Fruit fly (Drosophila melanogaster) whole organism, embryonic: ENCODE data around the gene dbe.

Experiments
- CG11093 ChIP-seq: fragments of 200-800 bp; sonication (Bioruptor generic); IDR thresholded peaks from 3 replicates; pipeline ENCODE4 v1.3.6; 2022; ENCODE audit warnings: missing biosample characterization, missing genetic modification characterization
- CG11247 ChIP-seq: fragments of 200-800 bp; sonication (Bioruptor generic); IDR thresholded peaks from 2 replicates; pipeline ENCODE4 v1.3.6; 2022; ENCODE audit warnings: missing biosample characterization, missing genetic modification characterization
- CG1233 ChIP-seq: fragments of 200-800 bp; sonication (Bioruptor generic); optimal IDR thresholded peaks from 4 replicates; lab custom pipeline; 2018; ENCODE audit warnings: missing biosample characterization, mild to moderate bottlenecking, missing genetic modification characterization
- CG13296 ChIP-seq: fragments of 200-800 bp; sonication (Bioruptor generic); optimal IDR thresholded peaks from 3 replicates; lab custom pipeline; 2018; ENCODE audit warnings: missing biosample characterization, mild to moderate bottlenecking, missing genetic modification characterization
- CG14860 ChIP-seq: fragments of 200-800 bp; sonication (Bioruptor generic); IDR thresholded peaks from 3 replicates; pipeline ENCODE4 v1.3.6; 2022; ENCODE audit warnings: missing biosample characterization, missing genetic modification characterization; ENCODE audit not compliant: partially characterized antibody
- CG1529 ChIP-seq: fragments of 200-800 bp; sonication (Bioruptor generic); optimal IDR thresholded peaks from 3 replicates; lab custom pipeline; 2018; ENCODE audit warnings: missing biosample characterization, missing genetic modification characterization
- CG16863 ChIP-seq: fragments of 200-800 bp; sonication (Bioruptor generic); optimal IDR thresholded peaks from 3 replicates; lab custom pipeline; 2016; ENCODE audit warnings: missing biosample characterization, missing genetic modification characterization
- CG18476 ChIP-seq: fragments of 200-800 bp; sonication (Bioruptor generic); optimal IDR thresholded peaks from 2 replicates; lab custom pipeline; 2016; ENCODE audit warnings: missing biosample characterization, mild to moderate bottlenecking, missing genetic modification characterization
- CG2116 ChIP-seq: fragments of 200-800 bp; sonication (Bioruptor generic); optimal IDR thresholded peaks from 3 replicates; lab custom pipeline; 2018; ENCODE audit warnings: missing biosample characterization, mild to moderate bottlenecking, missing genetic modification characterization
- CG2875 ChIP-seq: fragments of 200-800 bp; sonication (Bioruptor generic); optimal IDR thresholded peaks from 2 replicates; lab custom pipeline; 2017; ENCODE audit warnings: missing biosample characterization, mild to moderate bottlenecking, missing genetic modification characterization, missing genetic modification reagents
- CG3281 ChIP-seq: fragments of 200-800 bp; sonication (Bioruptor generic); optimal IDR thresholded peaks from 3 replicates; lab custom pipeline; 2017; ENCODE audit warnings: missing biosample characterization, mild to moderate bottlenecking, missing genetic modification characterization
- CG33557 ChIP-seq: fragments of 200-800 bp; sonication (Bioruptor generic); optimal IDR thresholded peaks from 2 replicates; lab custom pipeline; 2019; ENCODE audit warnings: missing biosample characterization, mild to moderate bottlenecking, missing genetic modification characterization, moderate library complexity
- CG34376 ChIP-seq: fragments of 200-800 bp; sonication (Bioruptor generic); optimal IDR thresholded peaks from 2 replicates; lab custom pipeline; 2018; ENCODE audit warnings: missing biosample characterization, mild to moderate bottlenecking, missing genetic modification characterization
- CG42726 ChIP-seq: fragments of 200-800 bp; sonication (Bioruptor generic); IDR thresholded peaks from 2 replicates; pipeline ENCODE4 v1.3.6; 2022; ENCODE audit warnings: missing biosample characterization, missing genetic modification characterization; ENCODE audit not compliant: partially characterized antibody
- CG43689 ChIP-seq: fragments of 200-800 bp; sonication (Bioruptor generic); IDR thresholded peaks from 2 replicates; pipeline ENCODE4 v1.3.6; 2022; ENCODE audit warnings: missing biosample characterization, missing genetic modification characterization
- CG4730 ChIP-seq: fragments of 200-800 bp; sonication (Bioruptor generic); IDR thresholded peaks from 2 replicates; pipeline ENCODE4 v1.3.6; 2022; ENCODE audit warnings: missing biosample characterization, missing genetic modification characterization
- CG7745 ChIP-seq: fragments of 200-800 bp; sonication (Bioruptor generic); optimal IDR thresholded peaks from 2 replicates; lab custom pipeline; 2018; ENCODE audit warnings: missing biosample characterization, mild to moderate bottlenecking, missing genetic modification characterization, moderate library complexity
- CG7786 ChIP-seq: fragments of 200-800 bp; sonication (Bioruptor generic); optimal IDR thresholded peaks from 2 replicates; lab custom pipeline; 2016; ENCODE audit warnings: missing biosample characterization, missing genetic modification characterization
- CG8089 ChIP-seq: fragments of 200-800 bp; sonication (Bioruptor generic); optimal IDR thresholded peaks from 3 replicates; lab custom pipeline; 2016; ENCODE audit warnings: missing biosample characterization, missing genetic modification characterization
- CG8359 ChIP-seq: fragments of 200-800 bp; sonication (Bioruptor generic); optimal IDR thresholded peaks from 2 replicates; lab custom pipeline; 2017; ENCODE audit warnings: missing biosample characterization, mild to moderate bottlenecking, missing genetic modification characterization, borderline replicate concordance
- CTCF ChIP-seq: fragments of 200-800 bp; sonication (Bioruptor generic); optimal IDR thresholded peaks from 2 replicates; lab custom pipeline; 2017; ENCODE audit warnings: missing biosample characterization, mild to moderate bottlenecking, missing genetic modification characterization, moderate library complexity
- CrebB ChIP-seq: fragments of 200-800 bp; sonication (Bioruptor generic); optimal IDR thresholded peaks from 3 replicates; lab custom pipeline; 2018; ENCODE audit warnings: missing biosample characterization, mild to moderate bottlenecking, missing genetic modification characterization
- Dll ChIP-seq: fragments of 200-800 bp; sonication (Bioruptor generic); IDR thresholded peaks from 4 replicates; pipeline ENCODE4 v1.3.6; 2022; ENCODE audit warnings: missing biosample characterization, missing genetic modification characterization; ENCODE audit not compliant: partially characterized antibody
- Doc2 ChIP-seq: fragments of 200-800 bp; sonication (Bioruptor generic); IDR thresholded peaks from 2 replicates; pipeline ENCODE4 v1.3.6; 2022; ENCODE audit warnings: missing biosample characterization, missing genetic modification characterization
- Fer1 ChIP-seq: fragments of 200-800 bp; sonication (Bioruptor generic); optimal IDR thresholded peaks from 2 replicates; lab custom pipeline; 2017; ENCODE audit warnings: missing biosample characterization, mild to moderate bottlenecking, missing genetic modification characterization
- Hand ChIP-seq: fragments of 200-800 bp; sonication (Bioruptor generic); optimal IDR thresholded peaks from 2 replicates; lab custom pipeline; 2017; ENCODE audit warnings: mild to moderate bottlenecking, missing biosample characterization, missing genetic modification reagents, missing genetic modification characterization
- Hmr ChIP-seq: fragments of 200-800 bp; sonication (Bioruptor generic); optimal IDR thresholded peaks from 3 replicates; lab custom pipeline; 2017; ENCODE audit warnings: mild to moderate bottlenecking, missing biosample characterization, missing genetic modification reagents, missing genetic modification characterization
- Hr39 ChIP-seq: fragments of >200 bp; optimal IDR thresholded peaks from 2 replicates; lab custom pipeline; 2017
- Lhr ChIP-seq: fragments of 200-800 bp; sonication (Bioruptor generic); optimal IDR thresholded peaks from 3 replicates; lab custom pipeline; 2017; ENCODE audit warnings: mild to moderate bottlenecking, missing biosample characterization, missing genetic modification reagents, missing genetic modification characterization
- Lpt ChIP-seq: fragments of >200 bp; optimal IDR thresholded peaks from 2 replicates; lab custom pipeline; 2018; ENCODE audit warnings: missing biosample characterization, missing genetic modification characterization
- MBD-R2 ChIP-seq: fragments of 200-800 bp; sonication (Bioruptor generic); IDR thresholded peaks from 2 replicates; pipeline ENCODE4 v1.3.6; 2022; ENCODE audit warnings: missing biosample characterization, missing genetic modification characterization
- MTF-1 ChIP-seq: fragments of 200-800 bp; sonication (Bioruptor generic); optimal IDR thresholded peaks from 2 replicates; lab custom pipeline; 2018; ENCODE audit warnings: missing biosample characterization, mild to moderate bottlenecking, missing genetic modification characterization, borderline replicate concordance
- Max ChIP-seq: fragments of 200-800 bp; sonication (Bioruptor generic); optimal IDR thresholded peaks from 2 replicates; lab custom pipeline; 2016; ENCODE audit warnings: missing biosample characterization, mild to moderate bottlenecking, missing genetic modification characterization
- NC2β ChIP-seq: fragments of 200-800 bp; sonication (Bioruptor generic); optimal IDR thresholded peaks from 2 replicates; lab custom pipeline; 2016; ENCODE audit warnings: missing biosample characterization, missing genetic modification characterization
- NFAT ChIP-seq: fragments of 200-800 bp; sonication (Bioruptor generic); IDR thresholded peaks from 2 replicates; pipeline ENCODE4 v1.3.6; 2022; ENCODE audit warnings: missing biosample characterization, missing genetic modification characterization
- Opbp ChIP-seq: fragments of 200-800 bp; sonication (Bioruptor generic); IDR thresholded peaks from 3 replicates; pipeline ENCODE4 v1.3.6; 2022; ENCODE audit warnings: missing biosample characterization, missing genetic modification characterization; ENCODE audit not compliant: partially characterized antibody
- Sin3A ChIP-seq: fragments of >200 bp; optimal IDR thresholded peaks from 2 replicates; lab custom pipeline; 2018
- Tbp ChIP-seq: fragments of >200 bp; optimal IDR thresholded peaks from 2 replicates; lab custom pipeline; 2018; ENCODE audit warnings: missing biosample characterization, missing genetic modification characterization
- abd-A ChIP-seq: fragments of 200-800 bp; sonication (Bioruptor generic); optimal IDR thresholded peaks from 3 replicates; lab custom pipeline; 2019; ENCODE audit warnings: missing biosample characterization, mild to moderate bottlenecking, missing genetic modification characterization, moderate library complexity
- bowl ChIP-seq: fragments of 200-800 bp; sonication (Bioruptor generic); IDR thresholded peaks from 2 replicates; pipeline ENCODE4 v1.3.6; 2022; ENCODE audit warnings: missing biosample characterization, missing genetic modification characterization
- cg ChIP-seq: fragments of 200-800 bp; sonication (Bioruptor generic); optimal IDR thresholded peaks from 3 replicates; lab custom pipeline; 2019; ENCODE audit warnings: missing biosample characterization, mild to moderate bottlenecking, missing genetic modification characterization, moderate library complexity
- danr ChIP-seq: fragments of 200-800 bp; sonication (Bioruptor generic); IDR thresholded peaks from 2 replicates; pipeline ENCODE4 v1.3.6; 2022; ENCODE audit warnings: missing biosample characterization, missing genetic modification characterization
- esg ChIP-seq: fragments of 200-800 bp; sonication (Bioruptor generic); conservative IDR thresholded peaks from 2 replicates; pipeline ENCODE4 v1.3.6; 2022; ENCODE audit warnings: missing biosample characterization, missing genetic modification characterization
- odd ChIP-seq: fragments of 200-800 bp; sonication (Bioruptor generic); optimal IDR thresholded peaks from 2 replicates; lab custom pipeline; 2017; ENCODE audit warnings: missing biosample characterization, mild to moderate bottlenecking, missing genetic modification characterization
- rib ChIP-seq: fragments of 200-800 bp; sonication (Bioruptor generic); IDR thresholded peaks from 2 replicates; pipeline ENCODE4 v1.3.6; 2022; ENCODE audit warnings: missing biosample characterization, missing genetic modification characterization
- sima ChIP-seq: fragments of 200-800 bp; sonication (Bioruptor generic); optimal IDR thresholded peaks from 2 replicates; lab custom pipeline; 2016; ENCODE audit warnings: missing biosample characterization, missing genetic modification characterization
- stwl ChIP-seq: fragments of 200-800 bp; sonication (Bioruptor generic); optimal IDR thresholded peaks from 3 replicates; lab custom pipeline; 2018; ENCODE audit warnings: missing biosample characterization, mild to moderate bottlenecking, missing genetic modification characterization, moderate library complexity
- unpg ChIP-seq: fragments of 200-800 bp; sonication (Bioruptor generic); optimal IDR thresholded peaks from 3 replicates; lab custom pipeline; 2018; ENCODE audit warnings: missing biosample characterization, mild to moderate bottlenecking, missing genetic modification characterization, moderate library complexity
- usp ChIP-seq: fragments of >200 bp; optimal IDR thresholded peaks from 2 replicates; lab custom pipeline; 2017; ENCODE audit warnings: missing biosample characterization, missing genetic modification characterization
- vvl ChIP-seq: fragments of 200-800 bp; sonication (Bioruptor generic); IDR thresholded peaks from 2 replicates; pipeline ENCODE4 v1.3.6; 2022; ENCODE audit warnings: missing biosample characterization, missing genetic modification characterization

dbe gene

DNA sequence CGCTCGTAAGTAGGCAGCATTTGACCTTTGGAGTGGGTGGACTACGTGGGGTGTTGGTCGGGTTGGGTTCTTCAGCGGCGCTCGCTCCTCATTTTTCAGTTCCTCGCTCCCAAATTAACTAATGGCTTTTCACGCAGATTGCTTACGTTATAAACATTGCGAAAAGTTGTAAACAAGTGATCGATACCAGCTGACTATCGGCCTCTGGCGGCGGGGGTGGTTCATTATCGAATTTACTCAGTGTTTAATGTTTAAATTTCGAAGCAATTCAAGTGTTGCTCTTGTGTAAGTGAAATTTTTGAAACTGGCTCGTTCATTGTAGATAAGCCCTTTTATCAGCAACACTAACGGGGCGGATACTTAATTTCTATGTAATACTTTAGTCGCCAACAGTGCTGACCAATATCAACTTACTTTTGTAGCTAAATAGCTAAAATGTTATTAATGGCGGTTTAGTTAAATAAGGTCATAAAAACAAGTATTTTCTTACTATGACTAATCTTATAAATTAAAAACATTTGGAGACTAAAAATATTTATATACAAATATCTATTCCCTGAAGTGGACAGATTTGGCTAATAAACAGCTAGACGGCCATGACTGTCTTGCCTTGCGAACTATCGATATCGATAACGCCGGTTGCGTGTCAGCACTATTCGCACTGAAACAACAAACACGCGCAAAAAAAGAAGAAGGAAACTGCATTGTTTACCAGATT lies 50.2 kb downstream of the dbe start, which contains the start of the genes PGAP2 and Clp (continued):
- TF ChIP-seq Tbp (GFP tag; lab: Kevin White, UChicago) (peak; percentile 43), CG3281 (GFP tag; lab: Kevin White, UChicago) (peak; percentile 56), vvl (GFP tag; lab: Robert Waterston, UW) (peak; percentile 79), CTCF (GFP tag; lab: Kevin White, UChicago) (peak; percentile 66), usp (GFP tag; lab: Kevin White, UChicago) (no peak), NC2β (no peak), CG1529 (GFP tag; lab: Kevin White, UChicago) (peak; percentile 26), CG7786 (peak; percentile 61), CG16863 (no peak), CG4730 (GFP tag; lab: Robert Waterston, UW) (peak; percentile 65), CG11093 (GFP tag; lab: Robert Waterston, UW) (peak; percentile 58; the same call in 2 of the 3 replicates), sima (GFP tag; lab: Kevin White, UChicago) (no peak), CG11247 (GFP tag; lab: Robert Waterston, UW) (peak; percentile 46; the same call in 1 of the 2 replicates), CG2875 (no peak), CG14860 (GFP tag; lab: Robert Waterston, UW) (peak; percentile 65; the same call in 2 of the 3 replicates), NFAT (GFP tag; lab: Robert Waterston, UW) (peak; percentile 26; the same call in 1 of the 2 replicates), Doc2 (no peak), Hmr (GFP tag; lab: Kevin White, UChicago) (peak; percentile 64), CG43689 (no peak), rib (GFP tag; lab: Robert Waterston, UW) (peak; percentile 20; the same call in 1 of the 2 replicates), CG18476 (GFP tag; lab: Kevin White, UChicago) (peak; percentile 53), unpg (peak; percentile 69), Fer1 (GFP tag; lab: Kevin White, UChicago) (peak; percentile 51), Lhr (GFP tag; lab: Kevin White, UChicago) (peak; percentile 52), stwl (tag; lab: Kevin White, UChicago) (peak; percentile 42), CG2116 (GFP tag; lab: Kevin White, UChicago) (peak; percentile 72), CG33557 (GFP tag; lab: Kevin White, UChicago) (peak; percentile 53), CG8359 (GFP tag; lab: Kevin White, UChicago) (no peak), MTF-1 (GFP tag; lab: Kevin White, UChicago) (no peak), CG1233 (peak; percentile 74), odd (no peak), danr (GFP tag; lab: Robert Waterston, UW) (peak; percentile 57; the same call in 1 of the 2 replicates), Dll (GFP tag; lab: Robert Waterston, UW) (peak; percentile 70; the same call in 3 of the 4 replicates), esg (GFP tag; lab: Robert Waterston, UW) (peak; percentile 79), cg (no peak), CG13296 (peak; percentile 38), CG7745 (no peak), abd-A (tag; lab: Kevin White, UChicago) (no peak), CG42726 (no peak), Opbp (GFP tag; lab: Robert Waterston, UW) (no peak), Hr39 (lab: Kevin White, UChicago) (no peak), Hand (GFP tag; lab: Kevin White, UChicago) (no peak), bowl (GFP tag; lab: Robert Waterston, UW) (no peak), CG8089 (no peak), Sin3A (lab: Kevin White, UChicago) (peak; percentile 61), MBD-R2 (GFP tag; lab: Robert Waterston, UW) (peak; percentile 70), Max (GFP tag; lab: Kevin White, UChicago) (peak; percentile 61), CrebB (tag; lab: Kevin White, UChicago) (peak; percentile 7), CG34376 (GFP tag; lab: Kevin White, UChicago) (no peak), Lpt (GFP tag; lab: Kevin White, UChicago) (no peak)
